Worm (Caenorhabditis elegans) whole organism, late embryonic: ENCODE results near the gene cab-1.

Experiments
- C08G9.2 ChIP-seq: sonication (generic microtip); optimal IDR thresholded peaks from 2 replicates; lab custom pipeline; 2016; ENCODE audit warnings: mild to moderate bottlenecking, missing genetic modification characterization, moderate library complexity, missing compliant biosample characterization
- C38D4.7 ChIP-seq: fragments of 200-800 bp; sonication (Bioruptor generic); optimal IDR thresholded peaks from 2 replicates; lab custom pipeline; 2018; ENCODE audit warnings: mild to moderate bottlenecking, missing genetic modification characterization, moderate library complexity, missing compliant biosample characterization
- F13H6.1 ChIP-seq: sonication (generic microtip); optimal IDR thresholded peaks from 2 replicates; lab custom pipeline; 2016; ENCODE audit warnings: missing genetic modification characterization, missing compliant biosample characterization
- K02D7.2 ChIP-seq: sonication (generic microtip); optimal IDR thresholded peaks from 2 replicates; lab custom pipeline; 2017; ENCODE audit warnings: mild to moderate bottlenecking, missing genetic modification characterization, missing compliant biosample characterization
- K09A11.1 ChIP-seq: sonication (generic microtip); optimal IDR thresholded peaks from 2 replicates; lab custom pipeline; 2017; ENCODE audit warnings: antibody characterized with exemption, mild to moderate bottlenecking, missing genetic modification characterization, missing compliant biosample characterization; ENCODE audit not compliant: insufficient read depth
- Y22D7AL.16 ChIP-seq: sonication (generic microtip); optimal IDR thresholded peaks from 2 replicates; lab custom pipeline; 2016; ENCODE audit warnings: missing genetic modification characterization, missing compliant biosample characterization
- ahr-1 ChIP-seq: sonication (generic microtip); optimal IDR thresholded peaks from 2 replicates; lab custom pipeline; 2016; ENCODE audit warnings: missing genetic modification characterization, missing compliant biosample characterization
- ceh-14 ChIP-seq: sonication (generic microtip); optimal IDR thresholded peaks from 2 replicates; lab custom pipeline; 2016; ENCODE audit warnings: missing genotype, missing genetic modification characterization, missing compliant biosample characterization
- ceh-18 ChIP-seq: sonication (generic microtip); optimal IDR thresholded peaks from 2 replicates; lab custom pipeline; 2016; ENCODE audit warnings: missing genetic modification characterization, missing compliant biosample characterization
- ceh-2 ChIP-seq: sonication (generic microtip); optimal IDR thresholded peaks from 2 replicates; lab custom pipeline; 2016; ENCODE audit warnings: missing genotype, missing genetic modification characterization, missing compliant biosample characterization
- ceh-22 ChIP-seq: sonication (generic microtip); optimal IDR thresholded peaks from 2 replicates; lab custom pipeline; 2017; ENCODE audit warnings: missing biosample characterization, missing genetic modification characterization
- ceh-24 ChIP-seq: sonication (generic microtip); optimal IDR thresholded peaks from 2 replicates; lab custom pipeline; 2016; ENCODE audit warnings: mild to moderate bottlenecking, missing genetic modification characterization, missing compliant biosample characterization
- ceh-30 ChIP-seq: fragments of 150-350 bp; optimal IDR thresholded peaks from 2 replicates; lab custom pipeline; 2014; ENCODE audit warnings: missing biosample characterization, missing genetic modification characterization
- ceh-31 ChIP-seq: sonication (generic microtip); optimal IDR thresholded peaks from 2 replicates; lab custom pipeline; 2016; ENCODE audit warnings: missing genetic modification characterization, missing compliant biosample characterization
- ceh-45 ChIP-seq: fragments of 200-800 bp; sonication (Bioruptor generic); IDR thresholded peaks from 2 replicates; pipeline ENCODE4 v1.3.6; 2022; ENCODE audit warnings: missing genetic modification reagents, missing genetic modification characterization, missing compliant biosample characterization
- che-1 ChIP-seq: sonication (generic microtip); optimal IDR thresholded peaks from 2 replicates; lab custom pipeline; 2016; ENCODE audit warnings: mild to moderate bottlenecking, missing genetic modification characterization, missing compliant biosample characterization
- dmd-4 ChIP-seq: sonication (generic microtip); optimal IDR thresholded peaks from 2 replicates; lab custom pipeline; 2016; ENCODE audit warnings: borderline replicate concordance, missing genetic modification characterization, missing compliant biosample characterization
- elt-2 ChIP-seq: sonication (generic microtip); optimal IDR thresholded peaks from 2 replicates; lab custom pipeline; 2016; ENCODE audit warnings: missing genetic modification reagents, missing genetic modification characterization, missing compliant biosample characterization
- ets-4 ChIP-seq: sonication (generic microtip); optimal IDR thresholded peaks from 2 replicates; lab custom pipeline; 2016; ENCODE audit warnings: missing genetic modification characterization, missing compliant biosample characterization
- eyg-1 ChIP-seq: sonication (generic microtip); optimal IDR thresholded peaks from 2 replicates; lab custom pipeline; 2016; ENCODE audit warnings: missing genotype, missing genetic modification characterization, missing compliant biosample characterization
- fax-1 ChIP-seq: sonication (generic microtip); optimal IDR thresholded peaks from 2 replicates; lab custom pipeline; 2016; ENCODE audit warnings: missing genotype, missing genetic modification characterization, missing compliant biosample characterization
- hlh-13 ChIP-seq: fragments of 200-800 bp; sonication (Bioruptor generic); optimal IDR thresholded peaks from 2 replicates; lab custom pipeline; 2018; ENCODE audit warnings: mild to moderate bottlenecking, missing genetic modification characterization, missing compliant biosample characterization
- hlh-8 ChIP-seq: sonication (generic microtip); optimal IDR thresholded peaks from 2 replicates; lab custom pipeline; 2016; ENCODE audit warnings: missing genotype, missing genetic modification characterization, missing compliant biosample characterization
- lin-11 ChIP-seq: fragments of 200-800 bp; sonication (Bioruptor generic); optimal IDR thresholded peaks from 2 replicates; lab custom pipeline; 2018; ENCODE audit warnings: mild to moderate bottlenecking, missing genetic modification characterization, missing compliant biosample characterization
- madf-2 ChIP-seq: sonication (generic microtip); optimal IDR thresholded peaks from 2 replicates; lab custom pipeline; 2017; ENCODE audit warnings: missing genetic modification characterization, missing compliant biosample characterization
- nfya-1 ChIP-seq: sonication (generic microtip); optimal IDR thresholded peaks from 2 replicates; lab custom pipeline; 2017; ENCODE audit warnings: missing genetic modification characterization, mild to moderate bottlenecking, missing compliant biosample characterization, antibody characterized with exemption, moderate library complexity
- nhr-232 ChIP-seq: sonication (generic microtip); optimal IDR thresholded peaks from 2 replicates; lab custom pipeline; 2016; ENCODE audit warnings: missing genetic modification characterization, missing compliant biosample characterization
- npax-4 ChIP-seq: sonication (generic microtip); optimal IDR thresholded peaks from 2 replicates; lab custom pipeline; 2016; ENCODE audit warnings: missing genetic modification characterization, missing compliant biosample characterization
- pat-9 ChIP-seq: fragments of 200-800 bp; sonication (Bioruptor generic); optimal IDR thresholded peaks from 2 replicates; lab custom pipeline; 2018; ENCODE audit warnings: mild to moderate bottlenecking, missing genetic modification characterization, moderate library complexity, missing compliant biosample characterization
- pqm-1 ChIP-seq: sonication (generic microtip); optimal IDR thresholded peaks from 2 replicates; lab custom pipeline; 2016; ENCODE audit warnings: missing genetic modification characterization, missing compliant biosample characterization
- pros-1 ChIP-seq: fragments of 150-350 bp; optimal IDR thresholded peaks from 2 replicates; lab custom pipeline; 2014; ENCODE audit warnings: missing biosample characterization, missing genetic modification reagents, missing genetic modification characterization
- ref-2 ChIP-seq: sonication (generic microtip); optimal IDR thresholded peaks from 2 replicates; lab custom pipeline; 2016; ENCODE audit warnings: missing genetic modification characterization, missing compliant biosample characterization
- rnt-1 ChIP-seq: sonication (generic microtip); optimal IDR thresholded peaks from 2 replicates; lab custom pipeline; 2016; ENCODE audit warnings: missing genetic modification characterization, missing compliant biosample characterization
- sdc-2 ChIP-seq: sonication (generic microtip); optimal IDR thresholded peaks from 2 replicates; lab custom pipeline; 2016; ENCODE audit warnings: missing genotype, missing genetic modification characterization, missing compliant biosample characterization
- sox-2 ChIP-seq: fragments of 200-800 bp; sonication (Bioruptor generic); IDR thresholded peaks from 2 replicates; pipeline ENCODE4 v1.3.6; 2022; ENCODE audit warnings: missing genetic modification reagents, missing genetic modification characterization, missing compliant biosample characterization
- sox-4 ChIP-seq: sonication (generic microtip); optimal IDR thresholded peaks from 2 replicates; lab custom pipeline; 2017; ENCODE audit warnings: mild to moderate bottlenecking, missing genetic modification characterization, inconsistent platforms, missing compliant biosample characterization
- syd-9 ChIP-seq: sonication (generic microtip); optimal IDR thresholded peaks from 2 replicates; lab custom pipeline; 2016; ENCODE audit warnings: mild to moderate bottlenecking, missing genetic modification characterization, moderate library complexity, missing compliant biosample characterization
- tbx-2 ChIP-seq: sonication (generic microtip); optimal IDR thresholded peaks from 2 replicates; lab custom pipeline; 2016; ENCODE audit warnings: missing genetic modification characterization, missing compliant biosample characterization
- unc-3 ChIP-seq, 2 experiments: fragments of 200-800 bp in 1 of 2; sonication (Bioruptor generic) in 1 of 2; sonication (generic microtip) in 1 of 2; conservative IDR thresholded peaks in 1 of 2; optimal IDR thresholded peaks in 1 of 2; 2 replicates each; pipeline versions ENCODE4 v1.3.6 to Lab custom; 2016 to 2022; ENCODE audit warnings: missing compliant biosample characterization in 2 of 2, missing genetic modification characterization in 2 of 2, missing genetic modification reagents in 1 of 2
- unc-55 ChIP-seq: sonication (generic microtip); optimal IDR thresholded peaks from 2 replicates; lab custom pipeline; 2017; ENCODE audit warnings: missing biosample characterization, missing genetic modification reagents, missing genetic modification characterization

cab-1 gene

DNA sequence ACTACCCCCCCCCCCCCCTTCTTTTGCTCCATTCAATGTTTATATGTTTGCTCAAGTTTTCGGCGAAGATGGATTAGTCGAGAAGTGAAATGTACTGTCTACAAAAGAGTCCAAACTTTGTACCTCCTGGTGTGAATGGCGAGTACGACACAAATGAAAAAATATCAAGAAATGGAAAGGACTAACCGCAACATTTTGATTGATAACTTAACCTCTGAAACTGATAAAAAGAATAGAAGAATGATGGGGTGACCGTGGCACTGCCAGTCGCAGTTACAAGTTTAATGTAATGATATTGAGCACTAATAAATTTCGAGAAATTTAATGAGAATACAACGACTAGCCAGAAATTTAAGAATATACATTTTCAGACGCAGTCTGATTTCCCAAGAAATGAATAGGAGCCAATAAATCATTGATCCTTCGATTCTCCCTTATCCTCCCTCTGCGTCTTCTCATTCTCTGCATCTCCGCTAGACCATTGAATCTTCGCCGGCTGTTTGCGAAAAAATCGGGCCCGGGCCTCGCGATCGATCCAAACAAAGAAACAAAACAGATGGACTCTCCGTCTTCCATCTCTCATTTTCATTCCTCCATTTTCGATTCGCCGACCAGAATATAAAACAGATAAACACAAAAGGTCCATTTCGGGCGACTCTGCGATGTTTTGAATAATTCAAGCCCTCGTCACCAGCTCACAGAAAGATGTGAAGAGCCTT, 37.9 kb downstream of the cab-1 start:
- TF ChIP-seq K09A11.1 (tag; lab: Kevin White, UChicago) (no peak), unc-55 (GFP tag; lab: Kevin White, UChicago) (peak; percentile 24), ets-4 (tag; lab: Kevin White, UChicago) (no peak), ceh-14 (no peak), ceh-24 (tag; lab: Kevin White, UChicago) (no peak), hlh-13 (GFP tag; lab: Kevin White, UChicago) (no peak), C38D4.7 (GFP tag; lab: Kevin White, UChicago) (no peak), nfya-1 (tag; lab: Kevin White, UChicago) (peak; percentile 6)

- TF ChIP-seq sox-2 (GFP tag; lab: Robert Waterston, UW) (no peak), eyg-1 (no peak), ceh-22 (tag; lab: Kevin White, UChicago) (no peak), ceh-30 (tag; lab: Kevin White, UChicago) (no peak), pros-1 (tag; lab: Kevin White, UChicago) (no peak)
Measured at ce11 chrX:12173989-12174388, 38.7 kb downstream of the cab-1 start.

DNA sequence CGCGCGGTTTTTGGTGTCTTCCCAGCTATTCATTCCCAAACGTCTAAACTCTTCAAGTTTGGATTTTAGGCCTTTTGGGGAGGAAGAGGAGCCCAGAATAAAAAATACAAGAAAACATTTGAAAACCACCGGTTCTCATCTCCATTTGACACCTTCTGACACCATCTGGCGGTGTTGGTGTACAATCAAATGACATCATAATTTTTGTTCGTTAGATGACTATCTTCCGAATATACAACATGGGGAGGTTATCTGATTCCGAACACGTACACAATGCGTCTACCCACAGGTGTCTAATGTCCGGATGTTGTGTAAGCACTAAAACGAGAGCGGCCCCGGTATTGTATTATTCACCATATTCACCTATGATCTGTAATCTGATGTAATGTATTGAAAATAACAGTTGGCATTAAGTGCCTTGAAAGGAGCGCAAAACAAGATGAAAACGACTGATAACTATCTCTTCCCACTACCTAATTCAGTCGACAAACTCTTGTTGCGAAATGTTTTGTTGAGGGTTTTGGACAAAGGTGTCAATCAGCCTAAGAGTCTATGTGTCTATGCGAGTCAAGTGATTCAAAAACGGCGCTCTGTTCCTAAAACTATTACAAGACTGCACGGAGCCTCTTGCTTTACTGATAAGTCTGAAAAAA, 40.1 kb downstream of the cab-1 start:
- TF ChIP-seq ceh-2 (tag; lab: Kevin White, UChicago) (no peak), ceh-30 (tag; lab: Kevin White, UChicago) (no peak)

ce11 chrX:12171631-12172348, 40.9 kb downstream of the cab-1 start, which contains the start of gene F57G12.1:
F57G12.1 (minus strand) TSS chrX:12171681.
- TF ChIP-seq ceh-30 (tag; lab: Kevin White, UChicago) (peak; percentile 5), pros-1 (tag; lab: Kevin White, UChicago) (no peak), sox-4 (tag; lab: Kevin White, UChicago) (no peak), Y22D7AL.16 (tag; lab: Kevin White, UChicago) (no peak), che-1 (tag; lab: Kevin White, UChicago) (peak; percentile 57), ets-4 (tag; lab: Kevin White, UChicago) (no peak), syd-9 (tag; lab: Kevin White, UChicago) (peak; percentile 4), K09A11.1 (tag; lab: Kevin White, UChicago) (peak; percentile 1), tbx-2 (peak; percentile 43), pqm-1 (no peak), fax-1 (tag; lab: Kevin White, UChicago) (no peak), nfya-1 (tag; lab: Kevin White, UChicago) (peak; percentile 84), sox-2 (GFP tag; lab: Robert Waterston, UW) (no peak), ahr-1 (tag; lab: Kevin White, UChicago) (no peak), ceh-18 (tag; lab: Kevin White, UChicago) (peak; percentile 66), C08G9.2 (peak; percentile 49), dmd-4 (no peak), rnt-1 (peak; percentile 27), lin-11 (no peak), pat-9 (tag; lab: Kevin White, UChicago) (no peak), ceh-2 (tag; lab: Kevin White, UChicago) (peak; percentile 53), madf-2 (no peak), K02D7.2 (tag; lab: Kevin White, UChicago) (no peak), ceh-31 (tag; lab: Kevin White, UChicago) (peak; percentile 70), eyg-1 (peak; percentile 74), npax-4 (no peak), elt-2 (peak; percentile 50), unc-55 (GFP tag; lab: Kevin White, UChicago) (peak; percentile 65), F13H6.1 (tag; lab: Kevin White, UChicago) (peak; percentile 20), unc-3 (GFP tag; conservative IDR thresholded peaks at IDR 0.05; lab: Robert Waterston, UW) (no peak), unc-3 (tag; optimal IDR thresholded peaks at IDR 0.05; lab: Kevin White, UChicago) (no peak), nhr-232 (tag; lab: Kevin White, UChicago) (no peak), hlh-13 (GFP tag; lab: Kevin White, UChicago) (no peak), ceh-45 (no peak), ref-2 (tag; lab: Kevin White, UChicago) (peak; percentile 69), sdc-2 (tag; lab: Kevin White, UChicago) (peak; percentile 64), hlh-8 (peak; percentile 13)
